Worm (Caenorhabditis elegans): ENCODE measurements around the gene hal-2.

hal-2 gene

ce11 chrIII:10090685-10091084 lies 2.0 kb upstream of the hal-2 start, which contains the start of gene gtf-2H2C:
Gene gtf-2H2C (minus strand): TSS chrIII:10090785.
- TF ChIP-seq fkh-10 (GFP tag; optimal IDR thresholded peaks at IDR 0.05) = no peak
- peak; percentile 7; the same call in 1 of the 2 replicates for TF ChIP-seq pha-4 (GFP tag; IDR thresholded peaks at IDR 0.05)
- no peak for TF ChIP-seq pha-4 (tag; optimal IDR thresholded peaks at IDR 0.05)
- TF ChIP-seq egl-27 (tag; optimal IDR thresholded peaks at IDR 0.05) = no peak
- no peak for TF ChIP-seq zfp-2 (tag; optimal IDR thresholded peaks at IDR 0.05)

- TF ChIP-seq lim-7 (GFP tag; IDR thresholded peaks at IDR 0.05) (no peak), php-3 (GFP tag; IDR thresholded peaks at IDR 0.05) (no peak), nhr-111 (GFP tag; optimal IDR thresholded peaks at IDR 0.05) (no peak), F10B5.3 (tag; optimal IDR thresholded peaks at IDR 0.05) (no peak), unc-39 (tag; optimal IDR thresholded peaks at IDR 0.05) (no peak), sdz-12 (GFP tag; optimal IDR thresholded peaks at IDR 0.05) (no peak), F49E8.2 (tag; optimal IDR thresholded peaks at IDR 0.05; ENCODE audit: borderline replicate concordance) (no peak), mes-2 (tag; optimal IDR thresholded peaks at IDR 0.05; ENCODE audit: poor library complexity, severe bottlenecking) (no peak), pqm-1 (tag; optimal IDR thresholded peaks at IDR 0.05) (no peak)
Observed at ce11 chrIII:10085983-10086382, 2.7 kb downstream of the hal-2 start, which contains the start of gene T16H12.2. Gene T16H12.2 (plus strand): TSS chrIII:10086283.

- TF ChIP-seq mxl-3 (GFP tag; optimal IDR thresholded peaks at IDR 0.05) (no peak), unc-62 (GFP tag; optimal IDR thresholded peaks at IDR 0.05 in 1 of 2) (peak in 1 of 2 experiments; percentile 22), unc-62 (tag; optimal IDR thresholded peaks at IDR 0.05) (no peak), nhr-11 (tag; optimal IDR thresholded peaks at IDR 0.05) (no peak), nhr-42 (GFP tag; IDR thresholded peaks at IDR 0.05) (no peak), lin-1 (GFP tag; IDR thresholded peaks at IDR 0.05) (no peak), aha-1 (tag) (peak; percentile 91)
Observed at ce11 chrIII:10085574-10085973, 3.2 kb downstream of the hal-2 start.

ce11 chrIII:10085103-10085502 lies 3.6 kb downstream of the hal-2 start, which contains the start of gene T16H12.13:
Gene T16H12.13 (plus strand): TSS chrIII:10085403.
- no peak for TF ChIP-seq nhr-237 (tag; optimal IDR thresholded peaks at IDR 0.05)
- TF ChIP-seq mep-1 (tag; optimal IDR thresholded peaks at IDR 0.05) = no peak
- no peak for TF ChIP-seq lim-7 (GFP tag; IDR thresholded peaks at IDR 0.05)
- no peak for TF ChIP-seq daf-12 (tag; optimal IDR thresholded peaks at IDR 0.05)
- TF ChIP-seq nhr-28 (tag; optimal IDR thresholded peaks at IDR 0.05) = no peak
- no peak for TF ChIP-seq ceh-28 (tag; optimal IDR thresholded peaks at IDR 0.05)
- no peak for TF ChIP-seq rbr-2 (tag; optimal IDR thresholded peaks at IDR 0.05)
- TF ChIP-seq egl-27 (tag; optimal IDR thresholded peaks at IDR 0.05) = no peak
- TF ChIP-seq F49E8.2 (tag; optimal IDR thresholded peaks at IDR 0.05; ENCODE audit: borderline replicate concordance) = no peak
- TF ChIP-seq hlh-30 (tag; optimal IDR thresholded peaks at IDR 0.05; ENCODE audit: insufficient read depth) = no peak
- no peak for TF ChIP-seq mxl-3 (GFP tag; optimal IDR thresholded peaks at IDR 0.05)
- TF ChIP-seq nhr-41 (GFP tag; IDR thresholded peaks at IDR 0.05) = no peak
- no peak for TF ChIP-seq lin-13 (GFP tag; optimal IDR thresholded peaks at IDR 0.05)
- no peak for TF ChIP-seq spr-3 (GFP tag; optimal IDR thresholded peaks at IDR 0.05)
- no peak for TF ChIP-seq ZK546.5 (tag; optimal IDR thresholded peaks at IDR 0.05)
- TF ChIP-seq zip-2 (tag; optimal IDR thresholded peaks at IDR 0.05) = no peak

- TF ChIP-seq lir-3 (tag; optimal IDR thresholded peaks at IDR 0.05) (no peak), nhr-6 (tag; optimal IDR thresholded peaks at IDR 0.05) (no peak), dve-1 (tag; optimal IDR thresholded peaks at IDR 0.05; ENCODE audit: insufficient read depth) (no peak)
Observed at ce11 chrIII:10083242-10083641, 5.5 kb downstream of the hal-2 start, which contains the start of gene T16H12.3. Gene T16H12.3 (minus strand): TSS chrIII:10083292.
